Worm (Caenorhabditis elegans) whole organism, mixed stage, embryonic: ENCODE measurements around the gene droe-8.

ENCODE experiments used
- cnd-1 ChIP-seq: fragments of 200-800 bp; sonication (Bioruptor generic); optimal IDR thresholded peaks from 2 replicates; lab custom pipeline; 2018; ENCODE audit warnings: mild to moderate bottlenecking, missing genetic modification characterization, missing compliant biosample characterization
- elt-3 ChIP-seq: fragments of 150-350 bp; optimal IDR thresholded peaks from 2 replicates; lab custom pipeline; 2014; ENCODE audit warnings: missing biosample characterization, missing genetic modification characterization
- mep-1 ChIP-seq: fragments of 150-350 bp; optimal IDR thresholded peaks from 2 replicates; lab custom pipeline; 2017; ENCODE audit warnings: missing biosample characterization, missing genetic modification reagents, missing genetic modification characterization, inconsistent platforms
- nhr-76 ChIP-seq: sonication (generic microtip); optimal IDR thresholded peaks from 2 replicates; lab custom pipeline; 2017; ENCODE audit warnings: missing biosample characterization, missing genetic modification characterization
- snpc-4 ChIP-seq: fragments of 150-350 bp; optimal IDR thresholded peaks from 2 replicates; lab custom pipeline; 2014; ENCODE audit warnings: missing biosample characterization, missing genetic modification characterization

DNA sequence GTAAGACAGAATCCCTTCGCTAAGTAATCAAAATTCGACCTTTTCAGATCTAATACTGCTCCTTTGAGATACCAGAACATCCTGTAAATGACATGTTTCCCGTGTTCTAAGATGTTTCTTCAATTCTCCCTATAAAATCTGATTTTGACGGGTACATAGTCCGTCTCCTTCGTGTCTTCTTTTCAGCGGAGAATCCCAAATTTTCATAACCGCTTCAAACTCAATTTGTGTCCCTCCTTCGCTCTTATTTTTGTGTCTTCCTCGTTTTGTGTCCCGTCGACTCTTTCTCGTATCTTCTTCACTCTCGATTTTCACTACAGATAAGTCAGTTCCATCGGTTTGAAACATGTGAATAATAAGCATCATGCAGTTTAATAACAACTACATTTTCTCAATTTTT lies 10.2 kb upstream of the droe-8 start, which contains the start of gene glr-5:
- no peak for TF ChIP-seq elt-3
- TF ChIP-seq mep-1 (tag; lab: Kevin White, UChicago) = no peak
- TF ChIP-seq cnd-1 = no peak
- TF ChIP-seq nhr-76 (tag; lab: Kevin White, UChicago) = no peak
- TF ChIP-seq snpc-4 (tag; lab: Kevin White, UChicago) = no peak
